Fruit fly (Drosophila melanogaster) whole organism, prepupa: ENCODE data around the gene Chd64.

Source experiments
- CG11762 ChIP-seq: fragments of 200-800 bp; sonication (Bioruptor generic); optimal IDR thresholded peaks from 3 replicates; lab custom pipeline; 2016; ENCODE audit warnings: missing biosample characterization, missing genetic modification characterization; ENCODE audit not compliant: insufficient read depth
- CG11902 ChIP-seq: fragments of 200-800 bp; sonication (Bioruptor generic); optimal IDR thresholded peaks from 3 replicates; lab custom pipeline; 2016; ENCODE audit warnings: missing biosample characterization, missing genetic modification characterization
- CG15336 ChIP-seq: fragments of 200-800 bp; sonication (Bioruptor generic); IDR thresholded peaks from 2 replicates; pipeline ENCODE4 v1.3.6; 2022; ENCODE audit warnings: missing biosample characterization, missing genetic modification characterization
- CG1621 ChIP-seq: fragments of 200-800 bp; sonication (Bioruptor generic); optimal IDR thresholded peaks from 3 replicates; lab custom pipeline; 2018; ENCODE audit warnings: missing biosample characterization, mild to moderate bottlenecking, missing genetic modification characterization
- CG31627 ChIP-seq: fragments of 200-800 bp; sonication (Bioruptor generic); optimal IDR thresholded peaks from 3 replicates; lab custom pipeline; 2016; ENCODE audit warnings: missing biosample characterization, missing genetic modification characterization
- CG32006 ChIP-seq: fragments of 200-800 bp; sonication (Bioruptor generic); optimal IDR thresholded peaks from 3 replicates; lab custom pipeline; 2017; ENCODE audit warnings: missing biosample characterization, mild to moderate bottlenecking, missing genetic modification characterization
- CG34406 ChIP-seq: fragments of 200-800 bp; sonication (Bioruptor generic); optimal IDR thresholded peaks from 3 replicates; lab custom pipeline; 2016; ENCODE audit warnings: missing biosample characterization, missing genetic modification characterization
- CG6276 ChIP-seq: fragments of 200-800 bp; sonication (Bioruptor generic); optimal IDR thresholded peaks from 2 replicates; lab custom pipeline; 2017; ENCODE audit warnings: missing biosample characterization, mild to moderate bottlenecking, missing genetic modification characterization
- CG6792 ChIP-seq: fragments of 200-800 bp; sonication (Bioruptor generic); optimal IDR thresholded peaks from 3 replicates; lab custom pipeline; 2016; ENCODE audit warnings: missing biosample characterization, missing genetic modification characterization
- CG6808 ChIP-seq: fragments of 200-800 bp; sonication (Bioruptor generic); optimal IDR thresholded peaks from 3 replicates; lab custom pipeline; 2017; ENCODE audit warnings: missing biosample characterization, missing genetic modification characterization, mild to moderate bottlenecking, moderate library complexity, missing genetic modification reagents
- CG8119 ChIP-seq: fragments of 200-800 bp; sonication (Bioruptor generic); IDR thresholded peaks from 3 replicates; pipeline ENCODE4 v1.3.6; 2022; ENCODE audit warnings: missing biosample characterization, missing genetic modification characterization
- CG8319 ChIP-seq: fragments of 200-800 bp; sonication (Bioruptor generic); optimal IDR thresholded peaks from 3 replicates; lab custom pipeline; 2016; ENCODE audit warnings: missing biosample characterization, missing genetic modification characterization
- CG9139 ChIP-seq: fragments of 200-800 bp; sonication (Bioruptor generic); optimal IDR thresholded peaks from 3 replicates; lab custom pipeline; 2017; ENCODE audit warnings: missing biosample characterization, mild to moderate bottlenecking, missing genetic modification characterization
- Eip75B ChIP-seq: fragments of 200-800 bp; sonication (Bioruptor generic); optimal IDR thresholded peaks from 3 replicates; lab custom pipeline; 2016; ENCODE audit warnings: missing biosample characterization, missing genetic modification characterization
- Eip78C ChIP-seq: fragments of 200-800 bp; sonication (Bioruptor generic); peaks from one replicate; lab custom pipeline; 2016; ENCODE audit warnings: missing biosample characterization, missing genetic modification characterization
- Ets21C ChIP-seq: fragments of 200-800 bp; sonication (Bioruptor generic); optimal IDR thresholded peaks from 3 replicates; lab custom pipeline; 2016; ENCODE audit warnings: missing biosample characterization, missing genetic modification characterization
- Hr38 ChIP-seq: sonication (Bioruptor generic); optimal IDR thresholded peaks from 2 replicates; lab custom pipeline; 2016; ENCODE audit warnings: missing biosample characterization, missing genetic modification characterization
- Hr39 ChIP-seq: fragments of 200-800 bp; sonication (Bioruptor generic); optimal IDR thresholded peaks from 2 replicates; lab custom pipeline; 2016; ENCODE audit warnings: missing biosample characterization, missing genetic modification characterization
- Hr4 ChIP-seq: fragments of 200-800 bp; sonication (Bioruptor generic); optimal IDR thresholded peaks from 3 replicates; lab custom pipeline; 2016; ENCODE audit warnings: missing biosample characterization, missing genetic modification characterization
- Lpt ChIP-seq: fragments of 200-800 bp; sonication (Bioruptor generic); optimal IDR thresholded peaks from 3 replicates; lab custom pipeline; 2016; ENCODE audit warnings: missing biosample characterization, missing genetic modification characterization
- Met ChIP-seq: fragments of 200-800 bp; sonication (Bioruptor generic); optimal IDR thresholded peaks from 3 replicates; lab custom pipeline; 2016; ENCODE audit warnings: missing biosample characterization, missing genetic modification characterization
- OdsH ChIP-seq: fragments of 200-800 bp; sonication (Bioruptor generic); optimal IDR thresholded peaks from 3 replicates; lab custom pipeline; 2016; ENCODE audit warnings: missing biosample characterization, missing genetic modification characterization
- Sox102F ChIP-seq: fragments of 200-800 bp; sonication (Bioruptor generic); optimal IDR thresholded peaks from 2 replicates; lab custom pipeline; 2016; ENCODE audit warnings: missing biosample characterization, mild to moderate bottlenecking, missing genetic modification characterization
- Sox14 ChIP-seq: fragments of 200-800 bp; sonication (Bioruptor generic); optimal IDR thresholded peaks from 3 replicates; lab custom pipeline; 2016; ENCODE audit warnings: missing biosample characterization, missing genetic modification characterization
- achi ChIP-seq: fragments of 200-800 bp; sonication (Bioruptor generic); optimal IDR thresholded peaks from 3 replicates; lab custom pipeline; 2016; ENCODE audit warnings: missing biosample characterization, missing genetic modification characterization
- acj6 ChIP-seq: fragments of 200-800 bp; sonication (Bioruptor generic); optimal IDR thresholded peaks from 3 replicates; lab custom pipeline; 2016; ENCODE audit warnings: missing biosample characterization, missing genetic modification characterization
- cyc ChIP-seq: fragments of 200-800 bp; sonication (Bioruptor generic); optimal IDR thresholded peaks from 3 replicates; lab custom pipeline; 2016; ENCODE audit warnings: missing biosample characterization, missing genetic modification characterization
- dac ChIP-seq: fragments of 200-800 bp; sonication (Bioruptor generic); optimal IDR thresholded peaks from 2 replicates; lab custom pipeline; 2017; ENCODE audit warnings: missing biosample characterization, mild to moderate bottlenecking, missing genetic modification characterization
- esn ChIP-seq: fragments of 200-800 bp; sonication (Bioruptor generic); optimal IDR thresholded peaks from 2 replicates; lab custom pipeline; 2016; ENCODE audit warnings: missing biosample characterization, mild to moderate bottlenecking, missing genetic modification characterization, moderate library complexity
- fd59A ChIP-seq: fragments of 200-800 bp; sonication (Bioruptor generic); optimal IDR thresholded peaks from 2 replicates; lab custom pipeline; 2017; ENCODE audit warnings: missing biosample characterization, mild to moderate bottlenecking, missing genetic modification characterization, missing genetic modification reagents
- fd85E ChIP-seq: fragments of 200-800 bp; sonication (Bioruptor generic); optimal IDR thresholded peaks from 3 replicates; lab custom pipeline; 2016; ENCODE audit warnings: missing biosample characterization, missing genetic modification characterization
- fkh ChIP-seq: fragments of 200-800 bp; sonication (Bioruptor generic); optimal IDR thresholded peaks from 3 replicates; lab custom pipeline; 2017; ENCODE audit warnings: missing biosample characterization, mild to moderate bottlenecking, missing genetic modification characterization, moderate library complexity
- lz ChIP-seq: fragments of 200-800 bp; sonication (Bioruptor generic); optimal IDR thresholded peaks from 3 replicates; lab custom pipeline; 2016; ENCODE audit warnings: missing biosample characterization, missing genetic modification characterization
- net ChIP-seq: fragments of 200-800 bp; sonication (Bioruptor generic); optimal IDR thresholded peaks from 3 replicates; lab custom pipeline; 2016; ENCODE audit warnings: missing biosample characterization, missing genetic modification characterization
- pdm3 ChIP-seq: fragments of 200-800 bp; sonication (Bioruptor generic); optimal IDR thresholded peaks from 3 replicates; lab custom pipeline; 2016; ENCODE audit warnings: missing biosample characterization, missing genetic modification characterization
- salr ChIP-seq, 2 experiments: fragments of 200-800 bp; sonication (Bioruptor generic); optimal IDR thresholded peaks; 3 replicates each; lab custom pipeline; 2016 to 2018; ENCODE audit warnings: missing biosample characterization in 2 of 2, missing genetic modification characterization in 2 of 2, mild to moderate bottlenecking in 1 of 2
- svp ChIP-seq: fragments of 200-800 bp; sonication (Bioruptor generic); peaks from one replicate; lab custom pipeline; 2016; ENCODE audit warnings: missing biosample characterization, missing genetic modification characterization
- topi ChIP-seq: fragments of 200-800 bp; sonication (Bioruptor generic); optimal IDR thresholded peaks from 3 replicates; lab custom pipeline; 2016; ENCODE audit warnings: missing biosample characterization, missing genetic modification characterization
- vri ChIP-seq: fragments of 200-800 bp; sonication (Bioruptor generic); optimal IDR thresholded peaks from 3 replicates; lab custom pipeline; 2016; ENCODE audit warnings: missing biosample characterization, mild to moderate bottlenecking, missing genetic modification characterization

Gene Chd64

DNA sequence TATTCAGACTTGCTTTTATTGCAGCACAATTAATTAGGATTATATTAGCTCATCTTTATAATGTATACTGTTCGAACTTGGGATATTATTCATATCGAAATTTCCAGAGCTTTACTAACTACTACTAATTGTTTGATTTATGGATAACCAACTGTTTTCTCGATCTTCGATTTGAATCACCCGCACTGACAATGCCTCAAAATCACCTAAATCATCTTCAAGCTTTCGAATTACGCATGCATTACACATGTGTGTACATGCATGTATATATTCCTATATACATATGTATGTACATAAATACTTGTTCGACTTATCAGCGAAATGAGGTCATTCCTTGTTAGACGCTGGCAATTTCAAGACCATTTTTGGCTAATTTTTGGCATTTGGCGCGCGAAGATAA, 599 bp downstream of the Chd64 start:
- TF ChIP-seq Eip78C (GFP tag; lab: Kevin White, UChicago): peak; percentile 52
- TF ChIP-seq CG8119 (GFP tag; lab: Robert Waterston, UW): no peak
- no peak for TF ChIP-seq vri (GFP tag; lab: Kevin White, UChicago)
- no peak for TF ChIP-seq CG6792 (GFP tag; lab: Kevin White, UChicago)
- TF ChIP-seq cyc (GFP tag; lab: Kevin White, UChicago): no peak
- no peak for TF ChIP-seq lz (GFP tag; lab: Kevin White, UChicago)
- no peak for TF ChIP-seq Met (GFP tag; lab: Kevin White, UChicago)
- peak; percentile 41 for TF ChIP-seq svp (GFP tag; lab: Kevin White, UChicago)
- TF ChIP-seq OdsH (GFP tag; lab: Kevin White, UChicago): no peak
- TF ChIP-seq, all 60 proteins: peak for 2

dm6 chr3L:4120358-4121349, 1.5 kb downstream of the Chd64 start:
- TF ChIP-seq fkh (GFP tag; lab: Kevin White, UChicago) (peak; percentile 29), fd59A (no peak), Eip75B (GFP tag; lab: Kevin White, UChicago) (no peak), Eip78C (GFP tag; lab: Kevin White, UChicago) (peak; percentile 62), Hr38 (GFP tag; lab: Kevin White, UChicago) (no peak), achi (no peak), CG11762 (GFP tag; lab: Kevin White, UChicago) (no peak), Sox102F (peak; percentile 12), OdsH (GFP tag; lab: Kevin White, UChicago) (peak; percentile 3), CG34406 (no peak), CG32006 (GFP tag; lab: Kevin White, UChicago) (peak; percentile 50), svp (GFP tag; lab: Kevin White, UChicago) (peak; percentile 17), CG6276 (GFP tag; lab: Kevin White, UChicago) (no peak), Met (GFP tag; lab: Kevin White, UChicago) (peak; percentile 34), CG31627 (GFP tag; lab: Kevin White, UChicago) (peak; percentile 12), lz (GFP tag; lab: Kevin White, UChicago) (peak; percentile 21), CG15336 (GFP tag; lab: Robert Waterston, UW) (no peak), Sox14 (GFP tag; lab: Kevin White, UChicago) (peak; percentile 27), CG1621 (tag; lab: Kevin White, UChicago) (no peak), CG6792 (GFP tag; lab: Kevin White, UChicago) (no peak), pdm3 (GFP tag; lab: Kevin White, UChicago) (peak; percentile 9), dac (GFP tag; lab: Kevin White, UChicago) (no peak), Hr39 (GFP tag; lab: Kevin White, UChicago) (peak; percentile 5), fd85E (GFP tag; lab: Kevin White, UChicago) (no peak), net (GFP tag; lab: Kevin White, UChicago) (peak; percentile 9), salr (GFP tag; optimal IDR thresholded peaks at IDR 0.05; lab: Kevin White, UChicago) (no peak), vri (GFP tag; lab: Kevin White, UChicago) (peak; percentile 89), Hr4 (GFP tag; lab: Kevin White, UChicago) (peak; percentile 29)
- TF ChIP-seq, all 60 proteins: peak for 15

- TF ChIP-seq Met (GFP tag; lab: Kevin White, UChicago) (no peak), Eip78C (GFP tag; lab: Kevin White, UChicago) (peak; percentile 70), Hr38 (GFP tag; lab: Kevin White, UChicago) (no peak), svp (GFP tag; lab: Kevin White, UChicago) (peak; percentile 53), achi (peak; percentile 16), topi (peak; percentile 4), acj6 (GFP tag; lab: Kevin White, UChicago) (no peak), fkh (GFP tag; lab: Kevin White, UChicago) (peak; percentile 57), CG11902 (no peak), esn (GFP tag; lab: Kevin White, UChicago) (no peak), salr (GFP tag; optimal IDR thresholded peaks at IDR 0.05; lab: Kevin White, UChicago) (no peak), CG6808 (GFP tag; lab: Kevin White, UChicago) (no peak), CG8319 (GFP tag; lab: Kevin White, UChicago) (peak; percentile 1), Ets21C (GFP tag; lab: Kevin White, UChicago) (no peak), Lpt (GFP tag; lab: Kevin White, UChicago) (no peak), Sox102F (no peak), fd85E (GFP tag; lab: Kevin White, UChicago) (no peak), Hr39 (GFP tag; lab: Kevin White, UChicago) (no peak), CG6792 (GFP tag; lab: Kevin White, UChicago) (no peak), CG8119 (GFP tag; lab: Robert Waterston, UW) (no peak), dac (GFP tag; lab: Kevin White, UChicago) (no peak), lz (GFP tag; lab: Kevin White, UChicago) (no peak), CG34406 (no peak), CG9139 (GFP tag; lab: Kevin White, UChicago) (no peak)
Measured at dm6 chr3L:4119636-4120357, 2.4 kb downstream of the Chd64 start.
